Worm (Caenorhabditis elegans): Measurements from ENCODE around the gene ztf-22.

ce11 chrII:13282566-13282965 is 3.1 kb downstream of the ztf-22 start:
- TF ChIP-seq lin-15B (tag; optimal IDR thresholded peaks at IDR 0.05) (no peak), lin-39 (tag; optimal IDR thresholded peaks at IDR 0.05) (no peak), unc-62 (GFP tag; optimal IDR thresholded peaks at IDR 0.05) (no peak), nhr-43 (tag; optimal IDR thresholded peaks at IDR 0.05; ENCODE audit: poor library complexity, severe bottlenecking) (no peak), egl-27 (tag; optimal IDR thresholded peaks at IDR 0.05) (no peak), pqm-1 (tag; optimal IDR thresholded peaks at IDR 0.05) (no peak), pha-4 (tag; optimal IDR thresholded peaks at IDR 0.05) (no peak), nhr-25 (tag; optimal IDR thresholded peaks at IDR 0.05) (no peak), nhr-28 (tag; optimal IDR thresholded peaks at IDR 0.05) (no peak), nhr-77 (tag; optimal IDR thresholded peaks at IDR 0.05) (no peak)

Measured in whole organism, L3 larva.